Fruit fly (Drosophila melanogaster) whole organism, prepupa: ENCODE measurements around the gene CG7341.

ENCODE experiments used
- Blimp-1 ChIP-seq: fragments of 200-800 bp; sonication (Bioruptor generic); optimal IDR thresholded peaks from 3 replicates; lab custom pipeline; 2017; ENCODE audit warnings: missing biosample characterization, missing genetic modification characterization, mild to moderate bottlenecking, moderate library complexity, missing genetic modification reagents
- CG11762 ChIP-seq: fragments of 200-800 bp; sonication (Bioruptor generic); optimal IDR thresholded peaks from 3 replicates; lab custom pipeline; 2016; ENCODE audit warnings: missing biosample characterization, missing genetic modification characterization; ENCODE audit not compliant: insufficient read depth
- CG11902 ChIP-seq: fragments of 200-800 bp; sonication (Bioruptor generic); optimal IDR thresholded peaks from 3 replicates; lab custom pipeline; 2016; ENCODE audit warnings: missing biosample characterization, missing genetic modification characterization
- CG15336 ChIP-seq: fragments of 200-800 bp; sonication (Bioruptor generic); IDR thresholded peaks from 2 replicates; pipeline ENCODE4 v1.3.6; 2022; ENCODE audit warnings: missing biosample characterization, missing genetic modification characterization
- CG1621 ChIP-seq: fragments of 200-800 bp; sonication (Bioruptor generic); optimal IDR thresholded peaks from 3 replicates; lab custom pipeline; 2018; ENCODE audit warnings: missing biosample characterization, mild to moderate bottlenecking, missing genetic modification characterization
- CG16779 ChIP-seq: fragments of 200-800 bp; sonication (Bioruptor generic); optimal IDR thresholded peaks from 3 replicates; lab custom pipeline; 2017; ENCODE audit warnings: missing biosample characterization, mild to moderate bottlenecking, missing genetic modification characterization
- CG32006 ChIP-seq: fragments of 200-800 bp; sonication (Bioruptor generic); optimal IDR thresholded peaks from 3 replicates; lab custom pipeline; 2017; ENCODE audit warnings: missing biosample characterization, mild to moderate bottlenecking, missing genetic modification characterization
- CG3919 ChIP-seq: fragments of 200-800 bp; sonication (Bioruptor generic); optimal IDR thresholded peaks from 3 replicates; lab custom pipeline; 2016; ENCODE audit warnings: missing biosample characterization, missing genetic modification characterization
- CG4318 ChIP-seq: fragments of 200-800 bp; sonication (Bioruptor generic); optimal IDR thresholded peaks from 3 replicates; lab custom pipeline; 2017; ENCODE audit warnings: missing biosample characterization, mild to moderate bottlenecking, missing genetic modification characterization
- CG6163 ChIP-seq: fragments of 200-800 bp; sonication (Bioruptor generic); IDR thresholded peaks from 3 replicates; pipeline ENCODE4 v1.3.6; 2022; ENCODE audit warnings: missing biosample characterization, missing genetic modification characterization
- CG6276 ChIP-seq: fragments of 200-800 bp; sonication (Bioruptor generic); optimal IDR thresholded peaks from 2 replicates; lab custom pipeline; 2017; ENCODE audit warnings: missing biosample characterization, mild to moderate bottlenecking, missing genetic modification characterization
- CG6808 ChIP-seq: fragments of 200-800 bp; sonication (Bioruptor generic); optimal IDR thresholded peaks from 3 replicates; lab custom pipeline; 2017; ENCODE audit warnings: missing biosample characterization, missing genetic modification characterization, mild to moderate bottlenecking, moderate library complexity, missing genetic modification reagents
- CG6854 ChIP-seq: fragments of 200-800 bp; sonication (Bioruptor generic); optimal IDR thresholded peaks from 2 replicates; lab custom pipeline; 2017; ENCODE audit warnings: missing biosample characterization, mild to moderate bottlenecking, missing genetic modification characterization
- CG7368 ChIP-seq: fragments of 200-800 bp; sonication (Bioruptor generic); optimal IDR thresholded peaks from 3 replicates; lab custom pipeline; 2016; ENCODE audit warnings: missing biosample characterization, missing genetic modification characterization
- CG8119 ChIP-seq: fragments of 200-800 bp; sonication (Bioruptor generic); IDR thresholded peaks from 3 replicates; pipeline ENCODE4 v1.3.6; 2022; ENCODE audit warnings: missing biosample characterization, missing genetic modification characterization
- CG8632 ChIP-seq: fragments of 200-800 bp; sonication (Bioruptor generic); optimal IDR thresholded peaks from 3 replicates; lab custom pipeline; 2016; ENCODE audit warnings: missing biosample characterization, missing genetic modification characterization
- CG9139 ChIP-seq: fragments of 200-800 bp; sonication (Bioruptor generic); optimal IDR thresholded peaks from 3 replicates; lab custom pipeline; 2017; ENCODE audit warnings: missing biosample characterization, mild to moderate bottlenecking, missing genetic modification characterization
- Eip78C ChIP-seq: fragments of 200-800 bp; sonication (Bioruptor generic); peaks from one replicate; lab custom pipeline; 2016; ENCODE audit warnings: missing biosample characterization, missing genetic modification characterization
- Ets21C ChIP-seq: fragments of 200-800 bp; sonication (Bioruptor generic); optimal IDR thresholded peaks from 3 replicates; lab custom pipeline; 2016; ENCODE audit warnings: missing biosample characterization, missing genetic modification characterization
- Ets96B ChIP-seq: fragments of 200-800 bp; optimal IDR thresholded peaks from 2 replicates; lab custom pipeline; 2019; ENCODE audit warnings: missing biosample characterization, mild to moderate bottlenecking, missing genetic modification characterization, moderate library complexity
- Hr38 ChIP-seq: sonication (Bioruptor generic); optimal IDR thresholded peaks from 2 replicates; lab custom pipeline; 2016; ENCODE audit warnings: missing biosample characterization, missing genetic modification characterization
- Hr39 ChIP-seq: fragments of 200-800 bp; sonication (Bioruptor generic); optimal IDR thresholded peaks from 2 replicates; lab custom pipeline; 2016; ENCODE audit warnings: missing biosample characterization, missing genetic modification characterization
- Hr4 ChIP-seq: fragments of 200-800 bp; sonication (Bioruptor generic); optimal IDR thresholded peaks from 3 replicates; lab custom pipeline; 2016; ENCODE audit warnings: missing biosample characterization, missing genetic modification characterization
- Smox ChIP-seq: fragments of 200-800 bp; sonication (Bioruptor generic); optimal IDR thresholded peaks from 3 replicates; lab custom pipeline; 2016; ENCODE audit warnings: missing biosample characterization, missing genetic modification characterization
- Sox102F ChIP-seq: fragments of 200-800 bp; sonication (Bioruptor generic); optimal IDR thresholded peaks from 2 replicates; lab custom pipeline; 2016; ENCODE audit warnings: missing biosample characterization, mild to moderate bottlenecking, missing genetic modification characterization
- Sox14 ChIP-seq: fragments of 200-800 bp; sonication (Bioruptor generic); optimal IDR thresholded peaks from 3 replicates; lab custom pipeline; 2016; ENCODE audit warnings: missing biosample characterization, missing genetic modification characterization
- cyc ChIP-seq: fragments of 200-800 bp; sonication (Bioruptor generic); optimal IDR thresholded peaks from 3 replicates; lab custom pipeline; 2016; ENCODE audit warnings: missing biosample characterization, missing genetic modification characterization
- eg ChIP-seq: fragments of 200-800 bp; sonication (Bioruptor generic); IDR thresholded peaks from 3 replicates; pipeline ENCODE4 v1.3.6; 2022; ENCODE audit warnings: missing biosample characterization, missing genetic modification characterization
- esn ChIP-seq: fragments of 200-800 bp; sonication (Bioruptor generic); optimal IDR thresholded peaks from 2 replicates; lab custom pipeline; 2016; ENCODE audit warnings: missing biosample characterization, mild to moderate bottlenecking, missing genetic modification characterization, moderate library complexity
- fd85E ChIP-seq: fragments of 200-800 bp; sonication (Bioruptor generic); optimal IDR thresholded peaks from 3 replicates; lab custom pipeline; 2016; ENCODE audit warnings: missing biosample characterization, missing genetic modification characterization
- fkh ChIP-seq: fragments of 200-800 bp; sonication (Bioruptor generic); optimal IDR thresholded peaks from 3 replicates; lab custom pipeline; 2017; ENCODE audit warnings: missing biosample characterization, mild to moderate bottlenecking, missing genetic modification characterization, moderate library complexity
- lz ChIP-seq: fragments of 200-800 bp; sonication (Bioruptor generic); optimal IDR thresholded peaks from 3 replicates; lab custom pipeline; 2016; ENCODE audit warnings: missing biosample characterization, missing genetic modification characterization
- net ChIP-seq: fragments of 200-800 bp; sonication (Bioruptor generic); optimal IDR thresholded peaks from 3 replicates; lab custom pipeline; 2016; ENCODE audit warnings: missing biosample characterization, missing genetic modification characterization
- pdm3 ChIP-seq: fragments of 200-800 bp; sonication (Bioruptor generic); optimal IDR thresholded peaks from 3 replicates; lab custom pipeline; 2016; ENCODE audit warnings: missing biosample characterization, missing genetic modification characterization
- spab ChIP-seq: fragments of 200-800 bp; sonication (Bioruptor generic); optimal IDR thresholded peaks from 2 replicates; lab custom pipeline; 2017; ENCODE audit warnings: missing biosample characterization, mild to moderate bottlenecking, missing genetic modification characterization, missing genetic modification reagents
- ss ChIP-seq, 2 experiments: fragments of 200-800 bp; sonication (Bioruptor generic); optimal IDR thresholded peaks; 2 replicates in 1 of 2; 3 replicates in 1 of 2; lab custom pipeline; 2017 to 2018; ENCODE audit warnings: mild to moderate bottlenecking in 2 of 2, missing biosample characterization in 2 of 2, missing genetic modification characterization in 2 of 2, moderate library complexity in 1 of 2
- svp ChIP-seq: fragments of 200-800 bp; sonication (Bioruptor generic); peaks from one replicate; lab custom pipeline; 2016; ENCODE audit warnings: missing biosample characterization, missing genetic modification characterization
- topi ChIP-seq: fragments of 200-800 bp; sonication (Bioruptor generic); optimal IDR thresholded peaks from 3 replicates; lab custom pipeline; 2016; ENCODE audit warnings: missing biosample characterization, missing genetic modification characterization

The CG7341 gene

DNA sequence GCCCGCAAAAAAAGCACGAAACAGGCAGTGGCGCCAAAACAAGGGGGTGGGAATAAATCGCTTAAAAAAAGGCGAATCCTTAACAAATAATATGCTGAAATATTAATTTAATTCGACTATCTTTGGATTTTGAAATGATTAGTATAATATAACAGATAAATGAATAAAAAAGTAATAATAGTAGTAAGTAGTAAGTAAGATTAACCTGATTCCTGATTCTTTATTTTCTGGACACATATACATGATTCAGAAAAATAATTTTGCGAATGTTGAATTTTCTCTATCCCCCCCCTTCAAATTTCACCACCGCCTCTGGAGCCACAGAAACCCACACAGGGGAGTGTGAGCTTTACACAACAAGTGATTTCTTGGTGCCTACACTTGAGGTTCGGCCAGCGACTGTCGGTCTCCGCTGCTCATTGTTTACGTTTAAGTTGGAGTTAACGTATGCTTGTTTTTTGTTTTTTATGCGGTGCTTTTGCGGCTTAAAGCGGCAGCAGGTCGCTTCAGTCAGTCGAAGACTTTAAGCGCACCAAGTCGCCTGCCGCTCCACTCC is 35.7 kb downstream of the CG7341 start, which contains the start of gene CG7330 (continued):
- TF ChIP-seq Hr38 (GFP tag; lab: Kevin White, UChicago): peak; percentile 67
- TF ChIP-seq CG8119: peak; percentile 98
- peak; percentile 90 for TF ChIP-seq CG16779 (tag; lab: Kevin White, UChicago)
- TF ChIP-seq net: peak; percentile 96
- TF ChIP-seq Hr39 (GFP tag; lab: Kevin White, UChicago): peak; percentile 81
- TF ChIP-seq Hr4: peak; percentile 93
- TF ChIP-seq CG9139: peak; percentile 63
- TF ChIP-seq Eip78C (GFP tag; lab: Kevin White, UChicago): peak; percentile 99
- peak; percentile 73 for TF ChIP-seq Ets21C (GFP tag; lab: Kevin White, UChicago)
- peak; percentile 79 for TF ChIP-seq Blimp-1 (GFP tag; lab: Kevin White, UChicago)
- peak; percentile 96 for TF ChIP-seq CG8632 (GFP tag; lab: Kevin White, UChicago)
- peak; percentile 57 for TF ChIP-seq fkh (GFP tag; lab: Kevin White, UChicago)
- TF ChIP-seq Sox102F (GFP tag; lab: Kevin White, UChicago): peak; percentile 87
- peak; percentile 77 for TF ChIP-seq Sox14 (GFP tag; lab: Kevin White, UChicago)
- TF ChIP-seq, all 60 proteins: peak for 60

DNA sequence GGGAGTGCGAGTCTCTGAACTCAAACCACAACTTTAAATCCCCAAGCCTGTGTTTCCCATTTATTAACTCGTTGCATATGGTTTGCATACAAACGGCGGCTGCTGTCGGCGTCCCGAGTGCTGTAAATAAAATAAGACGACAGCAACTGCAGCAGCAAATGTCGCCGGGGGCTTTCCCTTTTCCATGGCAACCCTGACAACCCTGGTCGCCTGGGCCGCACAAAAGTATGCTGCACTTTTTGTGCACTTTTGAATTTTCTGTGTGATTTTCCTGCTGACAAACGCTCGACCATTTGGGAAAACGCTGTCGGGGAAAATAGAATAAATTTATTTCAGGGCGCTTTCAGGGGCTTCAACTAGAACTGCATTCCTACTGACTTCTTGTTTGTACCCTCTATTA is 41.4 kb downstream of the CG7341 start:
- TF ChIP-seq topi (GFP tag; lab: Kevin White, UChicago) (no peak), fd85E (GFP tag; lab: Kevin White, UChicago) (no peak), CG16779 (tag; lab: Kevin White, UChicago) (no peak), Ets96B (tag; lab: Kevin White, UChicago) (no peak), cyc (no peak), Sox102F (GFP tag; lab: Kevin White, UChicago) (no peak), lz (GFP tag; lab: Kevin White, UChicago) (no peak), CG6163 (GFP tag; lab: Robert Waterston, UW) (no peak), CG6276 (GFP tag; lab: Kevin White, UChicago) (no peak), eg (GFP tag; lab: Robert Waterston, UW) (no peak), Blimp-1 (GFP tag; lab: Kevin White, UChicago) (no peak)

DNA sequence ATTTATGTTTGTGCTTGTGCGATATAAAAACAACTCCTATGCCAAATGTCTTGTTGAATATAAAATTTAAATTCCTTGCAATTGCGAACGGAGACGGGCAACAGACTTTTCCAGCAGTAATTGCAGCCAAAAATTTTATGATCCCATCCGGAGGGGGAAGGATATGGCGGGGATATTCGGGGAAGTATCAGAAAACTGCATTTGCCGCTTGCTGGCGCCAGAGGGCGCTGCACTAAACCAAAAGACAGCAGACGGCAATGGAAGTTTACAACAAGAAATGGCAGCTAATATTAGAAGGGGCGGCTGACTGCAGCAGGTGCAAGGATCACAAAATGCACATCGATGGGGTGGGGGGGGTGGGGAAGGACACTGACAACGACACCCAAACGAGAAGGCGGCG is 48.4 kb downstream of the CG7341 start:
- no peak for TF ChIP-seq CG8632 (GFP tag; lab: Kevin White, UChicago)
- TF ChIP-seq, all 60 proteins: peak for 0

DNA sequence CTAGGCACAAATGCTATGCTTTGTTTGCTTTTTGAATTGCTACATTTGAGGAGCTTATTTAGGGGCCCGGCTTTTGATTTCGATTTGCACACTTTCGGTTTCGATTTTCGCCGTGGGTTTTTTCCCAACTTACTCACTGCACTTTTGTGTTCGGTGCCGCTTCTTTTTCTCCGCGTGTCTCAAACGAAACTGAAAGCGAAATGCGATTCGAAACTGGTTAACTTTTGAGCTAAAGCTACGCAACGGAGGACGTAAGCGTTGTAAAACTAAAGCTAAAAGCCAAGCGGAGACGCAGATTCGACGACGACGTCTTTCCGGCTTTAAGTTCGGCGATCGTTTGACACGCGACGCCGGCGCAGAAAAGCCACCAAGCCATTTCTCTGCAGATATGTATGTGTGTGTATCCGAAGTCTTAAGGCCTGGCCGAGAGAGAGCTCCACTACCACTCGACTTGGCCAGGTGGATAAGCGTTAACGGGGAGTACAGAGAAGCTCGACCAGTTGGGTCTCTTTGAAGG is 49.5 kb downstream of the CG7341 start, which contains the start of gene CG13699:
CG13699 (minus strand) TSS at position 349 of the 517 bp plus-strand sequence.
- TF ChIP-seq CG3919 (GFP tag; lab: Kevin White, UChicago): no peak
- TF ChIP-seq CG8119: 0 out of 3 replicates have a peak, but pooled peaks have one; percentile 16
- TF ChIP-seq CG11902 (GFP tag; lab: Kevin White, UChicago): no peak
- TF ChIP-seq Sox102F (GFP tag; lab: Kevin White, UChicago): peak; percentile 40
- peak; percentile 97 for TF ChIP-seq Blimp-1 (GFP tag; lab: Kevin White, UChicago)
- TF ChIP-seq CG1621 (tag; lab: Kevin White, UChicago): peak; percentile 25
- peak; percentile 88 for TF ChIP-seq CG6854 (GFP tag; lab: Kevin White, UChicago)
- peak; percentile 41 for TF ChIP-seq Eip78C (GFP tag; lab: Kevin White, UChicago)
- TF ChIP-seq CG15336 (GFP tag; lab: Robert Waterston, UW): peak; percentile 48; the same call in 1 of the 2 replicates

DNA sequence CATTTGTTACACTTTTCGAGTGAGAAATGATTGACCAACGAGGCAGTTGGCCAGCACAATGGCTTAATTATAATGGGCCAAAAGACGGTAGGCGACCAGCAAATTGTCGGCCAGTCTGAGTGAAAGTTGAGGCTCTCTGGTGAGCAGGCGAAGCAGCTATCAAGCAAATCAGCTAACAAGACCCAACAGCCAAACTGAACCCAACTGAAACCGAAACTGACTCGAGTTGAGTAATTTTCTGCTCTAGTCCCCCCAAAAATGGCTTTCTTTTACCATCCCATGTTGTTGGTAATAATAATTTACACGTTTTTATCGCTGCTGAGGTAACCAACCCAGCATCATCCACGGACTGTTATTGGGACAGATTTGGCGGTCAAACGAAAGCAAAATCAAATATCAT is 50.4 kb downstream of the CG7341 start:
- no peak for TF ChIP-seq Smox (GFP tag; lab: Kevin White, UChicago)
- no peak for TF ChIP-seq CG6808 (GFP tag; lab: Kevin White, UChicago)
- TF ChIP-seq CG8119: no peak
- TF ChIP-seq spab (GFP tag; lab: Kevin White, UChicago): no peak
- no peak for TF ChIP-seq CG11762
- TF ChIP-seq Ets21C (GFP tag; lab: Kevin White, UChicago): no peak
- TF ChIP-seq svp: no peak
- no peak for TF ChIP-seq pdm3 (GFP tag; lab: Kevin White, UChicago)
- TF ChIP-seq esn (GFP tag; lab: Kevin White, UChicago): no peak
- no peak for TF ChIP-seq ss (GFP tag; optimal IDR thresholded peaks at IDR 0.05; lab: Kevin White, UChicago)
- no peak for TF ChIP-seq CG4318 (GFP tag; lab: Kevin White, UChicago)
- TF ChIP-seq CG32006: no peak
- no peak for TF ChIP-seq fd85E (GFP tag; lab: Kevin White, UChicago)
- no peak for TF ChIP-seq Hr4
- TF ChIP-seq CG7368 (GFP tag; lab: Kevin White, UChicago): no peak
- no peak for TF ChIP-seq Ets96B (tag; lab: Kevin White, UChicago)
